Worm (Caenorhabditis elegans) whole organism, L1 larva: Measurements from ENCODE around the gene spex-3.

Source experiments
- alr-1 ChIP-seq: fragments of 200-800 bp; sonication (Bioruptor generic); optimal IDR thresholded peaks from 2 replicates; lab custom pipeline; 2018; ENCODE audit warnings: borderline replicate concordance, mild to moderate bottlenecking, missing genetic modification characterization, missing compliant biosample characterization
- aly-2 ChIP-seq: fragments of 150-350 bp; optimal IDR thresholded peaks from 2 replicates; lab custom pipeline; 2014; ENCODE audit warnings: missing biosample characterization, missing genetic modification characterization
- dpl-1 ChIP-seq, 3 experiments: fragments of 150-350 bp in 2 of 3; sonication (generic microtip) in 1 of 3; optimal IDR thresholded peaks; 2 replicates each; lab custom pipeline; 2014 to 2017; ENCODE audit warnings: missing biosample characterization in 3 of 3, missing genetic modification characterization in 3 of 3, missing genetic modification reagents in 3 of 3
- irx-1 ChIP-seq: sonication (generic microtip); optimal IDR thresholded peaks from 2 replicates; lab custom pipeline; 2016; ENCODE audit warnings: missing genetic modification characterization, missing compliant biosample characterization
- nhr-11 ChIP-seq: fragments of 150-350 bp; optimal IDR thresholded peaks from 2 replicates; lab custom pipeline; 2014; ENCODE audit warnings: missing biosample characterization, missing genetic modification characterization
- nhr-12 ChIP-seq: sonication (generic microtip); optimal IDR thresholded peaks from 2 replicates; lab custom pipeline; 2017; ENCODE audit warnings: missing biosample characterization, missing genetic modification characterization
- pqm-1 ChIP-seq: sonication (generic microtip); optimal IDR thresholded peaks from 3 replicates; lab custom pipeline; 2017; ENCODE audit warnings: missing biosample characterization, missing genetic modification characterization
- skn-1 ChIP-seq: fragments of 150-350 bp; optimal IDR thresholded peaks from 2 replicates; lab custom pipeline; 2014; ENCODE audit warnings: missing biosample characterization, missing genetic modification characterization

- TF ChIP-seq alr-1 (tag; lab: Kevin White, UChicago) = no peak
- TF ChIP-seq pqm-1 (tag; lab: Kevin White, UChicago) = no peak
- TF ChIP-seq nhr-11 = no peak
- no peak for TF ChIP-seq nhr-12 (tag; lab: Kevin White, UChicago)
- TF ChIP-seq skn-1 (tag; lab: Kevin White, UChicago) = no peak
- TF ChIP-seq dpl-1 (GFP tag; optimal IDR thresholded peaks at IDR 0.05; lab: Kevin White, UChicago) = no peak
- TF ChIP-seq irx-1 (tag; lab: Kevin White, UChicago) = no peak
- TF ChIP-seq aly-2 (tag; lab: Kevin White, UChicago) = no peak
Measured at ce11 chrIII:1652925-1653324, 49.3 kb downstream of the spex-3 start.
